Fruit fly (Drosophila melanogaster): Measurements from ENCODE around the gene CG10920.

The CG10920 gene

DNA sequence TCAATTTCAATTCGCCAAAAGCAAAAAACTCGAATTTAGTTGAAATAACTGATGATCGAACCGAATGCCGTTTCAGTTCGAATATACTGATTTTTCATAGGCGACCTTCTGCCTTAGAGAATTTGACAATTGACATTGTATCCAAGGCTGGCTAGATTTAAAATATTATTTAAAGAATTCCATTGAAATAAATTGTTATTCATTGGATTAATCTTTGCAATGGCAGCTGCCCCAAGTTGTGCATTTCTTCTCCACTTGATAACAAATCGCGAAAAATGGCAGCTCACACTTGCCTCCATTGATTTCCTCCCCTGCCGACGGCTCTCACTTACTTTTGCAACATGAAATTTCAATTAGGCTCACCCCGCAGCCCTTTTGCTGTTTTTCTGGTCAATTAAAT lies at the start of gene CG10920:
Gene CG10920, minus strand, starts transcription at position 101 of the 400 bp plus-strand sequence.
- no peak for TF ChIP-seq pad (GFP tag; optimal IDR thresholded peaks at IDR 0.05)
- no peak for TF ChIP-seq toe (GFP tag; optimal IDR thresholded peaks at IDR 0.05)
- no peak for TF ChIP-seq CG7045 (GFP tag; optimal IDR thresholded peaks at IDR 0.05)
- no peak for TF ChIP-seq CG33017 (tag; optimal IDR thresholded peaks at IDR 0.05)
- TF ChIP-seq cic (GFP tag; optimal IDR thresholded peaks at IDR 0.05), result no peak
- TF ChIP-seq CG14711 (tag; optimal IDR thresholded peaks at IDR 0.05), result no peak
- TF ChIP-seq cnc (optimal IDR thresholded peaks at IDR 0.05), result no peak
- TF ChIP-seq Mnt (GFP tag; optimal IDR thresholded peaks at IDR 0.05), result no peak
- TF ChIP-seq kay (GFP tag; ENCODE audit: borderline replicate concordance), result no peak
- no peak for TF ChIP-seq bab1 (GFP tag; optimal IDR thresholded peaks at IDR 0.05)
- no peak for TF ChIP-seq ovo (GFP tag; optimal IDR thresholded peaks at IDR 0.05)
- TF ChIP-seq Crg-1 (GFP tag; optimal IDR thresholded peaks at IDR 0.05), result no peak
- TF ChIP-seq Hr96 (GFP tag; optimal IDR thresholded peaks at IDR 0.05), result no peak
- no peak for TF ChIP-seq Clk (GFP tag; optimal IDR thresholded peaks at IDR 0.05)
- TF ChIP-seq CG5204 (GFP tag; optimal IDR thresholded peaks at IDR 0.05), result no peak
- TF ChIP-seq tj (GFP tag; optimal IDR thresholded peaks at IDR 0.05), result no peak
- no peak for TF ChIP-seq CG12768 (GFP tag; optimal IDR thresholded peaks at IDR 0.05)

DNA sequence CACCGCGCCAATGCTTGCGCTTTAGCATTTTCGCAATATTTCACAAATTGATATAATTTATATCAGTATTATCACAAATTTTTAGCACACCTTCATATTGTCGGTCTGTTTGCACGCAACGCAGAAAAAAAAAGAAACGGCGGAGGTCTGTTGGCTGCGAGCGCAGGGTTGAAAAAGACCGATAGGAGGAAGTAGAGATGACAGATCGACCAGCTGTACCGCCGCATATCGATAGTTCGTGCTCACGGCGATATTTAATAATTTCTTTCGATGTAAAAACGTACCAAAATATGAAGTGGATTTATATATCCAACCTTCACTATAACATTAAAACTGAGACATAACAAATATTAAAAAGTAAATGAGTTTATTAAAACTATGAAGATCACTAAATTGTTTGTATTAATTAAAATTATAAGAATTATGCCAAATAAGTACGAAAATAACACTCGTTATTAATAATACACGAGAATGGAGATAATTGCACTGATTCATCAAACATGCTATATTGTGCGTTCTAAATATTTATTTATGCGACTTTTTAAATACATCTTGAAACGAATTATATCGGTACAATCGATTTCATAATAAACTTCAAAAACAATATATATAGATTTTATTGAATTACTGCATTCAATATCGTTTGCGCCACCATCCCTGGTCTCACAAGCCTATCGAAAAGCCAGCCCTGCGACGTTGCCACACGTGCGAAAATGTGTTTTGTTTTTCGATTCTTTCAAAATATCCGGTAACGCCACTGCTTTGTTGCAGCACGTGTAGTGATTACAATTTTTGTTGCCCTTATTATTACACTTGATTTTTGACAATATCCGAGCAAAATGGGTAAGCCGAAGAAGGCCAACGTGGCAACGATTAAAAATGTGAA lies 47.4 kb upstream of the CG10920 start, which contains the start of the genes RpS6 and bys:
Gene RpS6, minus strand, starts transcription at position 179 of the 886 bp plus-strand sequence.
Gene bys, plus strand, starts transcription at position 728 of the 886 bp plus-strand sequence.
- TF ChIP-seq bab1 (GFP tag; optimal IDR thresholded peaks at IDR 0.05), result peak; percentile 84
- peak; percentile 84 for TF ChIP-seq CG11617 (GFP tag; optimal IDR thresholded peaks at IDR 0.05)
- TF ChIP-seq Hr96 (GFP tag; optimal IDR thresholded peaks at IDR 0.05), result peak; percentile 83
- TF ChIP-seq ovo (GFP tag; optimal IDR thresholded peaks at IDR 0.05), result peak; percentile 6
- TF ChIP-seq CG14711 (tag; optimal IDR thresholded peaks at IDR 0.05), result peak; percentile 62
- TF ChIP-seq CG1620 (GFP tag; optimal IDR thresholded peaks at IDR 0.05), result peak; percentile 63
- peak; percentile 99 for TF ChIP-seq Mnt (GFP tag; optimal IDR thresholded peaks at IDR 0.05)
- TF ChIP-seq Crg-1 (GFP tag; optimal IDR thresholded peaks at IDR 0.05), result peak; percentile 20
- TF ChIP-seq CG5204 (GFP tag; optimal IDR thresholded peaks at IDR 0.05), result no peak
- TF ChIP-seq cic (GFP tag; optimal IDR thresholded peaks at IDR 0.05), result no peak
- TF ChIP-seq kay (GFP tag; ENCODE audit: borderline replicate concordance), result no peak
- TF ChIP-seq CG7045 (GFP tag; optimal IDR thresholded peaks at IDR 0.05), result no peak
- TF ChIP-seq cnc (optimal IDR thresholded peaks at IDR 0.05), result no peak
- peak; percentile 57 for TF ChIP-seq toe (GFP tag; optimal IDR thresholded peaks at IDR 0.05)
- no peak for TF ChIP-seq Clk (GFP tag; optimal IDR thresholded peaks at IDR 0.05)
- peak; percentile 69 for TF ChIP-seq CG7101 (tag; optimal IDR thresholded peaks at IDR 0.05)
- peak; percentile 39 for TF ChIP-seq tj (GFP tag; optimal IDR thresholded peaks at IDR 0.05)
- peak; percentile 13 for TF ChIP-seq CG12768 (GFP tag; optimal IDR thresholded peaks at IDR 0.05)
- TF ChIP-seq pad (GFP tag; optimal IDR thresholded peaks at IDR 0.05), result peak; percentile 54
- peak; percentile 40 for TF ChIP-seq CG33017 (tag; optimal IDR thresholded peaks at IDR 0.05)

DNA sequence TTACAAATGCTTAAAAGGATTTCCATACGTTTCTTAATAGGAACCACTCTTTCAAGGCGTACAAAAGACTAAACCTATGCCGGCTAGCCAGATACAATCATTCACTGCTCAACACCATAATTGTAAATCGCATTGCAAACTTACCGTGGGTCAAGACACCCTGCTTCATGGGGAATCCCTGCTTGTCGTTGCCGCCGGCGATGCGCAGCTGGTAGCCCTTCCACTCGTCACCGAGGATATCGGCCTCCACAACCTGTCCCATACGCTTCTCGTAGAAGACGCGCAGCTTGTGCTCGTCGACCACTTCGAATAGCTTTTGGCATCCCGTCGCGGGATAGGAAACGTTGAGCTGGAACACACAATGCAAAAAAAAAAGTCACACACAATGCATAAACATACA lies 46.6 kb upstream of the CG10920 start:
- TF ChIP-seq toe (GFP tag; optimal IDR thresholded peaks at IDR 0.05) (no peak), CG12768 (GFP tag; optimal IDR thresholded peaks at IDR 0.05) (no peak), CG5204 (GFP tag; optimal IDR thresholded peaks at IDR 0.05) (no peak)

DNA sequence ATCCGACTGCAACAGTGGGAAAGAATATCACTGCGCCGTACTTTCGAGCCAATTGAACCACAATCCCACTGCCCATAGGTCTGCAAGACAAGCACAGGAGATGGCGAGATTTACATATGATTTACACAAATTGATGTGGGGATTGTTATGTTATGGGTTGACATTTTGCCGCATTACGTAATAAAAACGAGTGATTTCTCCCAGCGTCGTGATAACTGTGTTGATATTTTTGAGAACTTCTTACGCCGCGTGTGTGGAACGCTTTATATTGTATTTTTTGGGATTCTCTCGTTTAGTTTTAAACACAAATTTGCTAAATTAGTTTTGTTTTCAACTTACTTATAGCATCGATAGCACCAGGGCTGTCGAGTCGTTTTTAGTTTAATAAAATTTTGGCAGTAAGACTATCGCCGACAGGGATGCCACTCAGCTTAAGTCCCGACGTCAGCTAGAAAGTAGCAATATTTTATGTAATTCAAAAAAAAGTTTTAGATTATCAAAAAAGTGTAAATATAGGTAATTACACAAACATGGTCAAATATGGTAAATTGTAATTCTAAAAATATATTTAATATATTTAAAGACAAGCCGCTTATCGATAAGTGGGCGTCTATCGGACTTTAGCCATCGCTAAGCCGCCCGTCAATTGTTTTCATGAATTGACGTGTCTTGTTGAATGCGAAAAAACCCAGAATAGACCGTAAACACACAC lies 39.5 kb upstream of the CG10920 start, which contains the start of the genes CG45089, ND-MNLL and p115:
Gene CG45089, minus strand, starts transcription at position 388 of the 712 bp plus-strand sequence.
Gene ND-MNLL, minus strand, starts transcription at position 388 of the 712 bp plus-strand sequence.
Gene p115, plus strand, starts transcription at position 621 of the 712 bp plus-strand sequence.
- TF ChIP-seq CG12768 (GFP tag; optimal IDR thresholded peaks at IDR 0.05) (no peak), Crg-1 (GFP tag; optimal IDR thresholded peaks at IDR 0.05) (peak; percentile 44), CG7045 (GFP tag; optimal IDR thresholded peaks at IDR 0.05) (peak; percentile 11), Clk (GFP tag; optimal IDR thresholded peaks at IDR 0.05) (no peak), pad (GFP tag; optimal IDR thresholded peaks at IDR 0.05) (peak; percentile 46), toe (GFP tag; optimal IDR thresholded peaks at IDR 0.05) (peak; percentile 55), Hr96 (GFP tag; optimal IDR thresholded peaks at IDR 0.05) (peak; percentile 32), CG5204 (GFP tag; optimal IDR thresholded peaks at IDR 0.05) (peak; percentile 40), cnc (optimal IDR thresholded peaks at IDR 0.05) (no peak), CG11617 (GFP tag; optimal IDR thresholded peaks at IDR 0.05) (peak; percentile 67), CG33017 (tag; optimal IDR thresholded peaks at IDR 0.05) (no peak), Mnt (GFP tag; optimal IDR thresholded peaks at IDR 0.05) (peak; percentile 75), CG7101 (tag; optimal IDR thresholded peaks at IDR 0.05) (peak; percentile 76), bab1 (GFP tag; optimal IDR thresholded peaks at IDR 0.05) (peak; percentile 80), CG1620 (GFP tag; optimal IDR thresholded peaks at IDR 0.05) (peak; percentile 81), tj (GFP tag; optimal IDR thresholded peaks at IDR 0.05) (peak; percentile 61), CG14711 (tag; optimal IDR thresholded peaks at IDR 0.05) (peak; percentile 96), ovo (GFP tag; optimal IDR thresholded peaks at IDR 0.05) (peak; percentile 42), kay (GFP tag; ENCODE audit: borderline replicate concordance) (no peak), cic (GFP tag; optimal IDR thresholded peaks at IDR 0.05) (no peak)

DNA sequence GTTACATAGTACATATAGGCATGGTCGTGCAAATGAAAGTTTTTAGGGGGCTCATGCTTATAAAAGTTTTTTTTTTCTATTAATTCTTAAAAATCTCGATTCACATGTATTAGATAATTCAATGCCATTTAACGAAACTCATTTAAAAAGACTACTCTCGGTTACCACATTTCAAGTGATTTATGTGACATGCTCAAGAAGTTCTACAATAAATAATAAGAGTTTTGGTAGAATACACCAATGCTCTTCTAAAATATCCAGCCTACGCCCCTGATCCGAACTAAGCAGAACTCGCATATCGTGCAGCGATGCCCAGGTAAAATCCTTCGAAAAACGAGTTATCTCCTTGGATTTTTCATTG lies 38.5 kb upstream of the CG10920 start:
- TF ChIP-seq CG1620 (GFP tag; optimal IDR thresholded peaks at IDR 0.05) (peak; percentile 17), CG7101 (tag; optimal IDR thresholded peaks at IDR 0.05) (peak; percentile 17), bab1 (GFP tag; optimal IDR thresholded peaks at IDR 0.05) (peak; percentile 18), CG33017 (tag; optimal IDR thresholded peaks at IDR 0.05) (no peak), kay (GFP tag; ENCODE audit: borderline replicate concordance) (no peak)

Measured in whole organism, adult.